Worm (Caenorhabditis elegans) whole organism, young adult: Measurements from ENCODE around the gene F36A4.5.

Source experiments
- C06A6.2 ChIP-seq: fragments of 200-800 bp; sonication (Bioruptor generic); conservative IDR thresholded peaks from 2 replicates; pipeline ENCODE4 v1.3.6; 2022; ENCODE audit warnings: missing genetic modification characterization, missing compliant biosample characterization
- D2030.7 ChIP-seq: fragments of 200-800 bp; sonication (Bioruptor generic); IDR thresholded peaks from 2 replicates; pipeline ENCODE4 v1.3.6; 2022; ENCODE audit warnings: missing genetic modification reagents, missing genetic modification characterization, missing compliant biosample characterization
- F22D6.2 ChIP-seq: sonication (generic microtip); optimal IDR thresholded peaks from 2 replicates; lab custom pipeline; 2016; ENCODE audit warnings: mild to moderate bottlenecking, missing genetic modification characterization, missing compliant biosample characterization
- F23B12.7 ChIP-seq: sonication (generic microtip); optimal IDR thresholded peaks from 2 replicates; lab custom pipeline; 2017; ENCODE audit warnings: missing genetic modification characterization, mild to moderate bottlenecking, missing compliant biosample characterization, antibody characterized with exemption, moderate library complexity; ENCODE audit not compliant: insufficient read depth
- F33H1.4 ChIP-seq: fragments of 200-800 bp; sonication (Bioruptor generic); IDR thresholded peaks from 2 replicates; pipeline ENCODE4 v1.3.6; 2022; ENCODE audit warnings: missing genetic modification reagents, missing genetic modification characterization, missing compliant biosample characterization
- F49E8.2 ChIP-seq: sonication (generic microtip); optimal IDR thresholded peaks from 3 replicates; lab custom pipeline; 2017; ENCODE audit warnings: missing genetic modification characterization, mild to moderate bottlenecking, missing compliant biosample characterization, antibody characterized with exemption, moderate library complexity; ENCODE audit not compliant: insufficient read depth
- F52B5.7 ChIP-seq: sonication (generic microtip); optimal IDR thresholded peaks from 2 replicates; lab custom pipeline; 2016; ENCODE audit warnings: mild to moderate bottlenecking, missing genetic modification characterization, missing compliant biosample characterization
- F57A8.1 ChIP-seq: fragments of 200-800 bp; sonication (Bioruptor generic); optimal IDR thresholded peaks from 2 replicates; lab custom pipeline; 2018; ENCODE audit warnings: mild to moderate bottlenecking, missing genetic modification characterization, moderate library complexity, missing compliant biosample characterization
- F57C9.4 ChIP-seq: sonication (generic microtip); optimal IDR thresholded peaks from 2 replicates; lab custom pipeline; 2017; ENCODE audit warnings: mild to moderate bottlenecking, missing genetic modification characterization, missing compliant biosample characterization
- T26A5.8 ChIP-seq: sonication (generic microtip); optimal IDR thresholded peaks from 2 replicates; lab custom pipeline; 2016; ENCODE audit warnings: missing genetic modification characterization, missing compliant biosample characterization
- Y79H2A.3 ChIP-seq: fragments of 200-800 bp; sonication (Bioruptor generic); conservative IDR thresholded peaks from 2 replicates; pipeline ENCODE4 v1.3.6; 2022; ENCODE audit warnings: missing genetic modification reagents, missing genetic modification characterization, missing compliant biosample characterization
- aptf-2 ChIP-seq: fragments of 200-800 bp; sonication (Bioruptor generic); conservative IDR thresholded peaks from 2 replicates; pipeline ENCODE4 v1.3.6; 2022; ENCODE audit warnings: missing genetic modification reagents, missing genetic modification characterization, missing compliant biosample characterization
- atf-7 ChIP-seq: sonication (generic microtip); optimal IDR thresholded peaks from 2 replicates; lab custom pipeline; 2017; ENCODE audit warnings: mild to moderate bottlenecking, missing genetic modification characterization, missing compliant biosample characterization
- athp-1 ChIP-seq: sonication (generic microtip); optimal IDR thresholded peaks from 2 replicates; lab custom pipeline; 2017; ENCODE audit warnings: mild to moderate bottlenecking, missing genetic modification characterization, missing compliant biosample characterization
- attf-5 ChIP-seq: fragments of 200-800 bp; sonication (Bioruptor generic); optimal IDR thresholded peaks from 2 replicates; lab custom pipeline; 2018; ENCODE audit warnings: mild to moderate bottlenecking, missing genetic modification characterization, missing compliant biosample characterization
- bed-1 ChIP-seq: fragments of 200-800 bp; sonication (Bioruptor generic); IDR thresholded peaks from 2 replicates; pipeline ENCODE4 v1.3.6; 2022; ENCODE audit warnings: missing genetic modification reagents, missing genetic modification characterization, missing compliant biosample characterization
- cebp-1 ChIP-seq, 2 experiments: fragments of 200-800 bp in 1 of 2; sonication (Bioruptor generic) in 1 of 2; sonication (generic microtip) in 1 of 2; IDR thresholded peaks in 1 of 2; optimal IDR thresholded peaks in 1 of 2; 2 replicates each; pipeline versions ENCODE4 v1.3.6 to Lab custom; 2017 to 2022; ENCODE audit warnings: missing compliant biosample characterization in 2 of 2, missing genetic modification characterization in 2 of 2, mild to moderate bottlenecking in 1 of 2, missing genetic modification reagents in 1 of 2, moderate library complexity in 1 of 2
- egrh-3 ChIP-seq: fragments of 200-800 bp; sonication (Bioruptor generic); IDR thresholded peaks from 2 replicates; pipeline ENCODE4 v1.3.6; 2022; ENCODE audit warnings: missing genetic modification reagents, missing genetic modification characterization, missing compliant biosample characterization
- ekl-4 ChIP-seq: fragments of 200-800 bp; sonication (Bioruptor generic); IDR thresholded peaks from 2 replicates; pipeline ENCODE4 v1.3.6; 2022; ENCODE audit warnings: missing genetic modification reagents, missing genetic modification characterization, missing compliant biosample characterization
- hsf-1 ChIP-seq: fragments of 200-800 bp; sonication (Bioruptor generic); IDR thresholded peaks from 2 replicates; pipeline ENCODE4 v1.3.6; 2022; ENCODE audit warnings: missing genetic modification reagents, missing genetic modification characterization, missing compliant biosample characterization
- let-607 ChIP-seq, 2 experiments: fragments of 200-800 bp in 1 of 2; sonication (Bioruptor generic) in 1 of 2; sonication (generic microtip) in 1 of 2; optimal IDR thresholded peaks; 2 replicates each; lab custom pipeline; 2016 to 2018; ENCODE audit warnings: mild to moderate bottlenecking in 2 of 2, missing compliant biosample characterization in 2 of 2, missing genetic modification characterization in 2 of 2, moderate library complexity in 2 of 2, missing genotype in 1 of 2
- lin-35 ChIP-seq, 3 experiments: fragments of 150-350 bp in 2 of 3; sonication (generic microtip) in 1 of 3; optimal IDR thresholded peaks; 2 replicates each; lab custom pipeline; 2014 to 2018; ENCODE audit warnings: missing biosample characterization in 3 of 3, missing genetic modification characterization in 3 of 3, missing genetic modification reagents in 3 of 3
- lin-54 ChIP-seq: fragments of 200-800 bp; sonication (Bioruptor generic); optimal IDR thresholded peaks from 2 replicates; lab custom pipeline; 2018; ENCODE audit warnings: mild to moderate bottlenecking, missing genetic modification characterization, missing compliant biosample characterization
- lsl-1 ChIP-seq: fragments of 200-800 bp; sonication (Bioruptor generic); optimal IDR thresholded peaks from 2 replicates; lab custom pipeline; 2018; ENCODE audit warnings: mild to moderate bottlenecking, missing genetic modification characterization, moderate library complexity, missing compliant biosample characterization
- lsy-27 ChIP-seq: sonication (generic microtip); optimal IDR thresholded peaks from 2 replicates; lab custom pipeline; 2017; ENCODE audit warnings: missing genetic modification characterization, mild to moderate bottlenecking, missing compliant biosample characterization, antibody characterized with exemption, missing genotype, borderline replicate concordance; ENCODE audit not compliant: insufficient read depth
- madf-10 ChIP-seq: sonication (generic microtip); optimal IDR thresholded peaks from 2 replicates; lab custom pipeline; 2016; ENCODE audit warnings: mild to moderate bottlenecking, missing genetic modification characterization, missing compliant biosample characterization
- madf-3 ChIP-seq: fragments of 200-800 bp; sonication (Bioruptor generic); IDR thresholded peaks from 2 replicates; pipeline ENCODE4 v1.3.6; 2022; ENCODE audit warnings: missing genetic modification reagents, missing genetic modification characterization, missing compliant biosample characterization
- madf-6 ChIP-seq: fragments of 200-800 bp; sonication (Bioruptor generic); IDR thresholded peaks from 2 replicates; pipeline ENCODE4 v1.3.6; 2022; ENCODE audit warnings: missing genetic modification reagents, missing genetic modification characterization, missing compliant biosample characterization
- mcd-1 ChIP-seq: fragments of 200-800 bp; sonication (Bioruptor generic); IDR thresholded peaks from 2 replicates; pipeline ENCODE4 v1.3.6; 2022; ENCODE audit warnings: missing genetic modification reagents, missing genetic modification characterization, missing compliant biosample characterization
- mel-28 ChIP-seq: sonication (generic microtip); optimal IDR thresholded peaks from 2 replicates; lab custom pipeline; 2016; ENCODE audit warnings: borderline replicate concordance, mild to moderate bottlenecking, missing genetic modification characterization, missing compliant biosample characterization
- mes-4 ChIP-seq: sonication (generic microtip); optimal IDR thresholded peaks from 2 replicates; lab custom pipeline; 2016; ENCODE audit warnings: missing genotype, missing genetic modification characterization, missing compliant biosample characterization
- nfya-1 ChIP-seq: sonication (generic microtip); optimal IDR thresholded peaks from 2 replicates; lab custom pipeline; 2017; ENCODE audit warnings: antibody characterized with exemption, missing compliant biosample characterization, missing genetic modification characterization, borderline replicate concordance; ENCODE audit not compliant: insufficient read depth
- nfya-2 ChIP-seq: fragments of 200-800 bp; sonication (Bioruptor generic); IDR thresholded peaks from 2 replicates; pipeline ENCODE4 v1.3.6; 2022; ENCODE audit warnings: missing genetic modification reagents, missing genetic modification characterization, missing compliant biosample characterization
- nhr-179 ChIP-seq: sonication (generic microtip); optimal IDR thresholded peaks from 2 replicates; lab custom pipeline; 2016; ENCODE audit warnings: mild to moderate bottlenecking, missing genetic modification characterization, missing compliant biosample characterization
- nhr-80 ChIP-seq: sonication (generic microtip); optimal IDR thresholded peaks from 2 replicates; lab custom pipeline; 2016; ENCODE audit warnings: missing genetic modification characterization, missing compliant biosample characterization
- pha-4 ChIP-seq: fragments of 150-350 bp; sonication (generic microtip); optimal IDR thresholded peaks from 2 replicates; lab custom pipeline; 2014; ENCODE audit warnings: missing biosample characterization, missing genetic modification reagents, missing genetic modification characterization
- rcor-1 ChIP-seq: fragments of 200-800 bp; sonication (Bioruptor generic); IDR thresholded peaks from 2 replicates; pipeline ENCODE4 v1.3.6; 2022; ENCODE audit warnings: missing genetic modification reagents, missing genetic modification characterization, missing compliant biosample characterization
- repo-1 ChIP-seq: sonication (generic microtip); optimal IDR thresholded peaks from 2 replicates; lab custom pipeline; 2017; ENCODE audit warnings: mild to moderate bottlenecking, missing genetic modification characterization, missing compliant biosample characterization
- snpc-1.1 ChIP-seq: sonication (generic microtip); optimal IDR thresholded peaks from 2 replicates; lab custom pipeline; 2017; ENCODE audit warnings: missing genetic modification characterization, mild to moderate bottlenecking, missing compliant biosample characterization, antibody characterized with exemption, moderate library complexity, missing genotype, missing genetic modification reagents; ENCODE audit not compliant: insufficient read depth
- snpc-1.3 ChIP-seq: sonication (generic microtip); optimal IDR thresholded peaks from 2 replicates; lab custom pipeline; 2017; ENCODE audit warnings: missing genetic modification characterization, mild to moderate bottlenecking, missing compliant biosample characterization, antibody characterized with exemption, moderate library complexity, missing genotype, missing genetic modification reagents; ENCODE audit not compliant: insufficient read depth
- somi-1 ChIP-seq: fragments of 200-800 bp; sonication (Bioruptor generic); optimal IDR thresholded peaks from 2 replicates; lab custom pipeline; 2018; ENCODE audit warnings: mild to moderate bottlenecking, missing genetic modification characterization, missing compliant biosample characterization
- sptf-2 ChIP-seq: fragments of 200-800 bp; sonication (Bioruptor generic); optimal IDR thresholded peaks from 2 replicates; lab custom pipeline; 2018; ENCODE audit warnings: mild to moderate bottlenecking, missing genetic modification characterization, missing compliant biosample characterization
- unc-62 ChIP-seq: fragments of 150-350 bp; optimal IDR thresholded peaks from 2 replicates; lab custom pipeline; 2014; ENCODE audit warnings: missing biosample characterization, missing genetic modification reagents, missing genetic modification characterization
- xnd-1 ChIP-seq: sonication (generic microtip); optimal IDR thresholded peaks from 2 replicates; lab custom pipeline; 2016; ENCODE audit warnings: missing genotype, missing genetic modification reagents, missing genetic modification characterization, missing compliant biosample characterization
- ztf-18 ChIP-seq: sonication (generic microtip); optimal IDR thresholded peaks from 2 replicates; lab custom pipeline; 2016; ENCODE audit warnings: missing genotype, mild to moderate bottlenecking, missing genetic modification characterization, missing compliant biosample characterization
- ztf-25 ChIP-seq: fragments of 200-800 bp; sonication (Bioruptor generic); IDR thresholded peaks from 2 replicates; pipeline ENCODE4 v1.3.6; 2022; ENCODE audit warnings: missing genetic modification reagents, missing genetic modification characterization, missing compliant biosample characterization

The F36A4.5 gene

DNA sequence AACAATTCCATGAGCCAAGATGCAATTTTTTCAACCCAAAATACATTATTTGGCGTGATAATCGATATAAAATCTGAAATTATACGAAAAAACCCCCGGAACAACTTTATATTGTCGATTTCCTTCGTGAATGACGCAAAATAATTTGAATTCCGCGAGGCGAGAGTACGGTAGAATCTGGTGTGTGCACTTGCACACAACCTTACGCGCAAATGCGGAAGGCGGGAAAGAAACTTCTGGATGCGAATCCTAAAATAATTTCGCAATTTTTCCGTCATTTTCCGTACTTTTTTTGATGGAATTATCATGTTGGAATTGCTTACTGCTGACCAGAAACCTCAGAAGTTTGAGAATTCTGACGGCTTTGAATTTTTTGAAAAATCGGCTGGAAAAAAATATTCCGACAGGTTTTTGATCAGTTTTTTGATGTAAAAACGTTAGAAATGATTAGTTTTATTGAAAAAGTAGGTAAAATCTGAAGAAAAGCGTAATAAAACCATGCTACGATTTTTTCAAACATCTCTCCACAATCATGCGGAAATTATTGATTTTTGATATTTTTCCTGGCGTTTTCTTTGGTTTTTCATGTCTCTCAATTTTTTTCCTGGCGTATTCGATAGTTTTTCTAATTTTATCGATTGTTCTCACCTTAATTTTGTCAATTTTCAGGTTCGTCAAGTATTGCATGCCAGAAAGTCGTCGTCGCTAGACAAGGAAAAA lies 42.1 kb downstream of the F36A4.5 start, which contains the start of gene set-9 (continued):
- TF ChIP-seq cebp-1 (GFP tag; IDR thresholded peaks at IDR 0.05; lab: Robert Waterston, UW) (no peak), cebp-1 (tag; optimal IDR thresholded peaks at IDR 0.05; lab: Kevin White, UChicago) (peak; percentile 6), somi-1 (GFP tag; lab: Kevin White, UChicago) (no peak), bed-1 (GFP tag; lab: Robert Waterston, UW) (no peak), F52B5.7 (no peak), athp-1 (tag; lab: Kevin White, UChicago) (no peak), F22D6.2 (tag; lab: Kevin White, UChicago) (no peak), mel-28 (no peak), nhr-80 (tag; lab: Kevin White, UChicago) (no peak), C06A6.2 (no peak), madf-3 (no peak), T26A5.8 (no peak), lin-35 (GFP tag; optimal IDR thresholded peaks at IDR 0.05; lab: Kevin White, UChicago) (no peak), F57C9.4 (no peak), mcd-1 (no peak), nhr-179 (no peak), xnd-1 (tag; lab: Kevin White, UChicago) (no peak), F57A8.1 (GFP tag; lab: Kevin White, UChicago) (no peak), ztf-25 (GFP tag; lab: Robert Waterston, UW) (no peak), ekl-4 (no peak), F49E8.2 (peak; percentile 60), lsy-27 (no peak), attf-5 (GFP tag; lab: Kevin White, UChicago) (no peak), Y79H2A.3 (GFP tag; lab: Robert Waterston, UW) (no peak), F23B12.7 (tag; lab: Kevin White, UChicago) (no peak), atf-7 (tag; lab: Kevin White, UChicago) (no peak), lin-54 (GFP tag; lab: Kevin White, UChicago) (peak; percentile 15), snpc-1.1 (tag; lab: Kevin White, UChicago) (peak; percentile 4), repo-1 (tag; lab: Kevin White, UChicago) (no peak), madf-10 (no peak), lsl-1 (GFP tag; lab: Kevin White, UChicago) (peak; percentile 85), unc-62 (GFP tag; lab: Kevin White, UChicago) (no peak), sptf-2 (GFP tag; lab: Kevin White, UChicago) (no peak), egrh-3 (GFP tag; lab: Robert Waterston, UW) (no peak), mes-4 (tag; lab: Kevin White, UChicago) (no peak), ztf-18 (tag; lab: Kevin White, UChicago) (no peak), aptf-2 (GFP tag; lab: Robert Waterston, UW) (no peak), let-607 (tag; optimal IDR thresholded peaks at IDR 0.05; lab: Kevin White, UChicago) (no peak), snpc-1.3 (tag; lab: Kevin White, UChicago) (no peak), madf-6 (peak; percentile 57), D2030.7 (GFP tag; lab: Robert Waterston, UW) (no peak), nfya-1 (tag; lab: Kevin White, UChicago) (no peak), pha-4 (tag; lab: Kevin White, UChicago) (no peak), rcor-1 (GFP tag; lab: Robert Waterston, UW) (no peak), nfya-2 (no peak), hsf-1 (peak; percentile 92), F33H1.4 (GFP tag; lab: Robert Waterston, UW) (0 out of 2 replicates have a peak, but pooled peaks have one; percentile 24)
